Worm (Caenorhabditis elegans): ENCODE measurements around the gene igcm-1.

DNA sequence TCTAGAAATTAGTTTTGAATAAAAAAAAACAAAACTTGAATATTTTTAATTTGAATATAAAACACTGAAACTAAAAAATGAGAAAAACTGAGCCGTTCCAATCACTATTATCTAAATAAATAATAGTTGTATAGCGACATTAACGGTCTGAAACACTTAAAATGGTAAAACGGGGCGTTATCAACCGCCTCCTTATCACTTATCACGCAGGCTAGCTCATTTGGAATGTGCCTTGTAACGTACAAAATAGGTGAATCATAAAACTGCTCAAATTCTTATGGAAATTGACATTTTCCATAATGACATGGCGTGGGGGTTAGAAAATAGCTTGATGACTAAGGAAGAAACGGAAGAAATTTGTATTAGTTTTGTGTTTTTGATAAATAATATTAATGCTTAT is 35.4 kb downstream of the igcm-1 start, which contains the start of gene ifd-2:
- no peak for TF ChIP-seq nhr-232 (tag; optimal IDR thresholded peaks at IDR 0.05)
- TF ChIP-seq ceh-9 (tag; optimal IDR thresholded peaks at IDR 0.05), result no peak
- TF ChIP-seq fkh-10 (GFP tag; optimal IDR thresholded peaks at IDR 0.05), result no peak
- no peak for TF ChIP-seq elt-4 (tag; optimal IDR thresholded peaks at IDR 0.05)
- TF ChIP-seq gmeb-2 (tag; optimal IDR thresholded peaks at IDR 0.05), result no peak

Measured in whole organism, late embryonic.